Worm (Caenorhabditis elegans) whole organism, L2 larva: Measurements from ENCODE around the gene cwn-1.

Experiments used
- ama-1 ChIP-seq: fragments of 150-350 bp; optimal IDR thresholded peaks from 2 replicates; lab custom pipeline; 2018; ENCODE audit warnings: inconsistent platforms
- elt-1 ChIP-seq: fragments of 150-350 bp; optimal IDR thresholded peaks from 2 replicates; lab custom pipeline; 2014; ENCODE audit warnings: missing biosample characterization, missing genetic modification characterization
- fos-1 ChIP-seq: fragments of 150-350 bp; optimal IDR thresholded peaks from 2 replicates; lab custom pipeline; 2014; ENCODE audit warnings: missing biosample characterization, missing genetic modification characterization
- nhr-12 ChIP-seq: fragments of 150-350 bp; optimal IDR thresholded peaks from 2 replicates; lab custom pipeline; 2014; ENCODE audit warnings: missing biosample characterization, missing genetic modification characterization
- snpc-4 ChIP-seq: fragments of 150-350 bp; optimal IDR thresholded peaks from 2 replicates; lab custom pipeline; 2014; ENCODE audit warnings: missing biosample characterization, missing genetic modification characterization

ce11 chrII:111267-111666 lies 22.1 kb downstream of the cwn-1 start, which contains the start of gene C50D2.1:
- TF ChIP-seq ama-1 (lab: Kevin White, UChicago), result no peak
- no peak for TF ChIP-seq elt-1 (tag; lab: Kevin White, UChicago)
- TF ChIP-seq snpc-4 (tag; lab: Kevin White, UChicago), result no peak
- TF ChIP-seq fos-1, result no peak
- TF ChIP-seq nhr-12 (tag; lab: Kevin White, UChicago), result no peak
